Fruit fly (Drosophila melanogaster) whole organism, embryonic: ENCODE results near the gene peg.

Source experiments
- Antp ChIP-seq: fragments of 200-800 bp; sonication (Bioruptor generic); optimal IDR thresholded peaks from 3 replicates; lab custom pipeline; 2016; ENCODE audit warnings: missing biosample characterization, missing genetic modification characterization
- CG10147 ChIP-seq: fragments of 200-800 bp; sonication (Bioruptor generic); optimal IDR thresholded peaks from 2 replicates; lab custom pipeline; 2019; ENCODE audit warnings: missing biosample characterization, mild to moderate bottlenecking, missing genetic modification characterization, moderate library complexity
- CG10274 ChIP-seq: fragments of 200-800 bp; sonication (Bioruptor generic); optimal IDR thresholded peaks from 3 replicates; lab custom pipeline; 2017; ENCODE audit warnings: missing biosample characterization, mild to moderate bottlenecking, missing genetic modification characterization
- CG10565 ChIP-seq: fragments of 200-800 bp; sonication (Bioruptor generic); optimal IDR thresholded peaks from 3 replicates; lab custom pipeline; 2016; ENCODE audit warnings: missing biosample characterization, mild to moderate bottlenecking, missing genetic modification characterization
- CG11085 ChIP-seq: fragments of 200-800 bp; sonication (Bioruptor generic); IDR thresholded peaks from 2 replicates; pipeline ENCODE4 v1.3.6; 2022; ENCODE audit warnings: missing biosample characterization, missing genetic modification characterization
- CG11723 ChIP-seq: fragments of 200-800 bp; sonication (Bioruptor generic); optimal IDR thresholded peaks from 2 replicates; lab custom pipeline; 2017; ENCODE audit warnings: missing biosample characterization, mild to moderate bottlenecking, missing genetic modification characterization
- CG12155 ChIP-seq: fragments of 200-800 bp; sonication (Bioruptor generic); optimal IDR thresholded peaks from 3 replicates; lab custom pipeline; 2016; ENCODE audit warnings: missing biosample characterization, missing genetic modification characterization
- CG14014 ChIP-seq: fragments of 200-800 bp; sonication (Bioruptor generic); IDR thresholded peaks from 2 replicates; pipeline ENCODE4 v1.3.6; 2022; ENCODE audit warnings: missing biosample characterization, missing genetic modification characterization
- CG14050 ChIP-seq: fragments of 200-800 bp; sonication (Bioruptor generic); IDR thresholded peaks from 3 replicates; pipeline ENCODE4 v1.3.6; 2022; ENCODE audit warnings: missing biosample characterization, missing genetic modification characterization
- CG14441 ChIP-seq: fragments of 200-800 bp; sonication (Bioruptor generic); IDR thresholded peaks from 2 replicates; pipeline ENCODE4 v1.3.6; 2022; ENCODE audit warnings: missing biosample characterization, missing genetic modification characterization
- CG1603 ChIP-seq: fragments of 200-800 bp; sonication (Bioruptor generic); optimal IDR thresholded peaks from 2 replicates; lab custom pipeline; 2019; ENCODE audit warnings: missing biosample characterization, mild to moderate bottlenecking, missing genetic modification characterization, moderate library complexity
- CG16815 ChIP-seq: fragments of 200-800 bp; sonication (Bioruptor generic); optimal IDR thresholded peaks from 3 replicates; lab custom pipeline; 2017; ENCODE audit warnings: missing biosample characterization, mild to moderate bottlenecking, missing genetic modification characterization
- CG17361 ChIP-seq: fragments of 200-800 bp; sonication (Bioruptor generic); IDR thresholded peaks from 3 replicates; pipeline ENCODE4 v1.3.6; 2022; ENCODE audit warnings: missing biosample characterization, missing genetic modification characterization
- CG18011 ChIP-seq: fragments of 200-800 bp; sonication (Bioruptor generic); optimal IDR thresholded peaks from 2 replicates; lab custom pipeline; 2017; ENCODE audit warnings: missing biosample characterization, missing genetic modification characterization, mild to moderate bottlenecking, moderate library complexity, missing genotype
- CG18599 ChIP-seq: fragments of 200-800 bp; sonication (Bioruptor generic); optimal IDR thresholded peaks from 3 replicates; lab custom pipeline; 2017; ENCODE audit warnings: missing biosample characterization, missing genetic modification characterization, mild to moderate bottlenecking, moderate library complexity, missing genetic modification reagents
- CG2678 ChIP-seq: fragments of 200-800 bp; sonication (Bioruptor generic); optimal IDR thresholded peaks from 3 replicates; lab custom pipeline; 2019; ENCODE audit warnings: missing biosample characterization, mild to moderate bottlenecking, missing genetic modification characterization, moderate library complexity
- CG4282 ChIP-seq: fragments of 200-800 bp; sonication (Bioruptor generic); optimal IDR thresholded peaks from 2 replicates; lab custom pipeline; 2016; ENCODE audit warnings: missing biosample characterization, missing genetic modification characterization
- CG6254 ChIP-seq: fragments of 200-800 bp; sonication (Bioruptor generic); optimal IDR thresholded peaks from 3 replicates; lab custom pipeline; 2017; ENCODE audit warnings: mild to moderate bottlenecking, missing biosample characterization, missing genetic modification reagents, missing genetic modification characterization
- CG6765 ChIP-seq: fragments of 200-800 bp; sonication (Bioruptor generic); optimal IDR thresholded peaks from 3 replicates; lab custom pipeline; 2017; ENCODE audit warnings: missing biosample characterization, mild to moderate bottlenecking, missing genetic modification characterization
- CG9876 ChIP-seq: fragments of 200-800 bp; sonication (Bioruptor generic); optimal IDR thresholded peaks from 2 replicates; lab custom pipeline; 2016; ENCODE audit warnings: missing biosample characterization, missing genetic modification characterization
- CHES-1-like ChIP-seq: fragments of 200-800 bp; sonication (Bioruptor generic); optimal IDR thresholded peaks from 2 replicates; lab custom pipeline; 2016; ENCODE audit warnings: missing biosample characterization, missing genetic modification characterization
- CoRest ChIP-seq: fragments of 200-800 bp; sonication (Bioruptor generic); optimal IDR thresholded peaks from 3 replicates; lab custom pipeline; 2018; ENCODE audit warnings: missing biosample characterization, mild to moderate bottlenecking, missing genetic modification characterization, moderate library complexity
- Dfd ChIP-seq, 2 experiments: fragments of >200 bp; optimal IDR thresholded peaks; 2 replicates each; lab custom pipeline; 2017; ENCODE audit warnings: missing biosample characterization in 2 of 2, missing genetic modification characterization in 2 of 2
- HLH4C ChIP-seq: fragments of 200-800 bp; sonication (Bioruptor generic); IDR thresholded peaks from 3 replicates; pipeline ENCODE4 v1.3.6; 2022; ENCODE audit warnings: missing biosample characterization, missing genetic modification characterization; ENCODE audit not compliant: partially characterized antibody
- Hand ChIP-seq: fragments of 200-800 bp; sonication (Bioruptor generic); optimal IDR thresholded peaks from 2 replicates; lab custom pipeline; 2017; ENCODE audit warnings: mild to moderate bottlenecking, missing biosample characterization, missing genetic modification reagents, missing genetic modification characterization
- Kr ChIP-seq: fragments of 200-800 bp; sonication (Bioruptor generic); optimal IDR thresholded peaks from 2 replicates; lab custom pipeline; 2017; ENCODE audit warnings: missing biosample characterization, mild to moderate bottlenecking, missing genetic modification characterization
- Nf-YC ChIP-seq: fragments of 200-800 bp; optimal IDR thresholded peaks from 3 replicates; lab custom pipeline; 2019; ENCODE audit warnings: missing biosample characterization, mild to moderate bottlenecking, missing genetic modification characterization, moderate library complexity
- Oaz ChIP-seq: fragments of 200-800 bp; sonication (Bioruptor generic); IDR thresholded peaks from 2 replicates; pipeline ENCODE4 v1.3.6; 2022; ENCODE audit warnings: missing biosample characterization, missing genetic modification characterization
- Vsx1 ChIP-seq: fragments of 200-800 bp; sonication (Bioruptor generic); optimal IDR thresholded peaks from 2 replicates; lab custom pipeline; 2017; ENCODE audit warnings: missing biosample characterization, mild to moderate bottlenecking, missing genetic modification characterization, missing genetic modification reagents
- al ChIP-seq: fragments of 200-800 bp; sonication (Bioruptor generic); IDR thresholded peaks from 2 replicates; pipeline ENCODE4 v1.3.6; 2022; ENCODE audit warnings: missing biosample characterization, missing genetic modification characterization
- chinmo ChIP-seq: fragments of 200-800 bp; sonication (Bioruptor generic); IDR thresholded peaks from 4 replicates; pipeline ENCODE4 v1.3.6; 2022; ENCODE audit warnings: missing biosample characterization, missing genetic modification characterization; ENCODE audit not compliant: partially characterized antibody
- dm ChIP-seq: fragments of 200-800 bp; sonication (Bioruptor generic); optimal IDR thresholded peaks from 3 replicates; lab custom pipeline; 2016; ENCODE audit warnings: missing biosample characterization, missing genetic modification characterization
- dmrt99B ChIP-seq: fragments of 200-800 bp; sonication (Bioruptor generic); optimal IDR thresholded peaks from 2 replicates; lab custom pipeline; 2018; ENCODE audit warnings: missing biosample characterization, mild to moderate bottlenecking, missing genetic modification characterization, moderate library complexity
- eve ChIP-seq, 2 experiments: fragments of >200 bp; optimal IDR thresholded peaks; 2 replicates each; lab custom pipeline; 2017; ENCODE audit warnings: missing biosample characterization in 2 of 2, missing genetic modification characterization in 2 of 2
- fru ChIP-seq: fragments of >200 bp; optimal IDR thresholded peaks from 2 replicates; lab custom pipeline; 2017
- gcm2 ChIP-seq: fragments of 200-800 bp; sonication (Bioruptor generic); optimal IDR thresholded peaks from 2 replicates; lab custom pipeline; 2016; ENCODE audit warnings: missing biosample characterization, missing genetic modification characterization
- hkb ChIP-seq, 2 experiments: fragments of 200-800 bp in 1 of 2; fragments of >200 bp in 1 of 2; sonication (Bioruptor generic) in 1 of 2; IDR thresholded peaks in 1 of 2; optimal IDR thresholded peaks in 1 of 2; 2 replicates each; pipeline versions ENCODE4 v1.3.6 to Lab custom; 2017 to 2022; ENCODE audit warnings: missing biosample characterization in 1 of 2, missing genetic modification characterization in 1 of 2
- ken ChIP-seq: fragments of 200-800 bp; sonication (Bioruptor generic); IDR thresholded peaks from 3 replicates; pipeline ENCODE4 v1.3.6; 2022; ENCODE audit warnings: missing biosample characterization, missing genetic modification characterization
- mirr ChIP-seq: fragments of 200-800 bp; sonication (Bioruptor generic); optimal IDR thresholded peaks from 3 replicates; lab custom pipeline; 2018; ENCODE audit warnings: missing biosample characterization, mild to moderate bottlenecking, missing genetic modification characterization
- nerfin-1 ChIP-seq: fragments of 200-800 bp; sonication (Bioruptor generic); optimal IDR thresholded peaks from 3 replicates; lab custom pipeline; 2019; ENCODE audit warnings: missing biosample characterization, mild to moderate bottlenecking, missing genetic modification characterization, moderate library complexity
- nerfin-2 ChIP-seq: fragments of 200-800 bp; sonication (Bioruptor generic); IDR thresholded peaks from 2 replicates; pipeline ENCODE4 v1.3.6; 2022; ENCODE audit warnings: missing biosample characterization, missing genetic modification characterization; ENCODE audit not compliant: partially characterized antibody
- nmo ChIP-seq: fragments of 200-800 bp; sonication (Bioruptor generic); optimal IDR thresholded peaks from 2 replicates; lab custom pipeline; 2018; ENCODE audit warnings: missing biosample characterization, mild to moderate bottlenecking, missing genetic modification characterization, moderate library complexity
- repo ChIP-seq: fragments of 200-800 bp; sonication (Bioruptor generic); optimal IDR thresholded peaks from 2 replicates; lab custom pipeline; 2016; ENCODE audit warnings: missing biosample characterization, missing genetic modification characterization
- run ChIP-seq: fragments of 200-800 bp; sonication (Bioruptor generic); optimal IDR thresholded peaks from 3 replicates; lab custom pipeline; 2018; ENCODE audit warnings: missing biosample characterization, mild to moderate bottlenecking, missing genetic modification characterization
- sens ChIP-seq: fragments of 200-800 bp; sonication (Bioruptor generic); peaks from one replicate; lab custom pipeline; 2016; ENCODE audit warnings: missing biosample characterization, missing genetic modification characterization
- shn ChIP-seq: fragments of 200-800 bp; sonication (Bioruptor generic); optimal IDR thresholded peaks from 3 replicates; lab custom pipeline; 2016; ENCODE audit warnings: missing biosample characterization, missing genetic modification characterization
- tio ChIP-seq: fragments of 200-800 bp; sonication (Bioruptor generic); optimal IDR thresholded peaks from 2 replicates; lab custom pipeline; 2017; ENCODE audit warnings: missing biosample characterization, missing genetic modification characterization, inconsistent platforms
- trh ChIP-seq: fragments of 200-800 bp; sonication (Bioruptor generic); optimal IDR thresholded peaks from 2 replicates; lab custom pipeline; 2016; ENCODE audit warnings: missing biosample characterization, missing genetic modification characterization
- tup ChIP-seq: fragments of 200-800 bp; sonication (Bioruptor generic); optimal IDR thresholded peaks from 2 replicates; lab custom pipeline; 2016; ENCODE audit warnings: missing biosample characterization, mild to moderate bottlenecking, missing genetic modification characterization, moderate library complexity
- zfh1 ChIP-seq: fragments of 200-800 bp; sonication (Bioruptor generic); IDR thresholded peaks from 3 replicates; pipeline ENCODE4 v1.3.6; 2022; ENCODE audit warnings: missing biosample characterization, missing genetic modification characterization

Gene peg

dm6 chr3R:20989657-20990056, 34.3 kb downstream of the peg start (continued):
- TF ChIP-seq dmrt99B (tag; lab: Kevin White, UChicago) (peak; percentile 78), HLH4C (GFP tag; lab: Robert Waterston, UW) (no peak), tup (GFP tag; lab: Kevin White, UChicago) (no peak), CG4282 (GFP tag; lab: Kevin White, UChicago) (no peak), Hand (no peak), CG18011 (GFP tag; lab: Kevin White, UChicago) (no peak), CG11085 (GFP tag; lab: Robert Waterston, UW) (peak; percentile 26; the same call in 1 of the 2 replicates), CG11723 (peak; percentile 9), CG6765 (GFP tag; lab: Kevin White, UChicago) (peak; percentile 51), sens (GFP tag; lab: Kevin White, UChicago) (peak; percentile 85), Vsx1 (GFP tag; lab: Kevin White, UChicago) (peak; percentile 49), fru (lab: Kevin White, UChicago) (no peak), CG14014 (GFP tag; lab: Robert Waterston, UW) (peak; percentile 40; the same call in 1 of the 2 replicates), CG17361 (GFP tag; lab: Robert Waterston, UW) (peak; percentile 79), CG9876 (GFP tag; lab: Kevin White, UChicago) (peak; percentile 31), ken (no peak), Nf-YC (tag; lab: Kevin White, UChicago) (peak; percentile 53), zfh1 (GFP tag; lab: Robert Waterston, UW) (0 out of 3 replicates have a peak, but pooled peaks have one; percentile 27), hkb (optimal IDR thresholded peaks at IDR 0.05; lab: Kevin White, UChicago) (no peak), hkb (GFP tag; IDR thresholded peaks at IDR 0.05; lab: Robert Waterston, UW) (peak; percentile 46; the same call in 1 of the 2 replicates), Kr (no peak), Dfd (GFP tag; optimal IDR thresholded peaks at IDR 0.05; lab: Kevin White, UChicago) (no peak), mirr (GFP tag; lab: Kevin White, UChicago) (no peak), CG2678 (tag; lab: Kevin White, UChicago) (peak; percentile 71), gcm2 (GFP tag; lab: Kevin White, UChicago) (no peak), CG10565 (GFP tag; lab: Kevin White, UChicago) (no peak), CG1603 (tag; lab: Kevin White, UChicago) (no peak), CG12155 (GFP tag; lab: Kevin White, UChicago) (peak; percentile 37), repo (GFP tag; lab: Kevin White, UChicago) (peak; percentile 13), CG18599 (GFP tag; lab: Kevin White, UChicago) (peak; percentile 69), CoRest (tag; lab: Kevin White, UChicago) (peak; percentile 73), nmo (peak; percentile 64), CG14050 (GFP tag; lab: Robert Waterston, UW) (peak; percentile 45; the same call in 1 of the 3 replicates), nerfin-1 (tag; lab: Kevin White, UChicago) (peak; percentile 19), Antp (GFP tag; lab: Kevin White, UChicago) (peak; percentile 60), Oaz (GFP tag; lab: Robert Waterston, UW) (no peak), shn (GFP tag; lab: Kevin White, UChicago) (peak; percentile 42), eve (GFP tag; optimal IDR thresholded peaks at IDR 0.05; lab: Kevin White, UChicago) (no peak), CG10147 (GFP tag; lab: Kevin White, UChicago) (peak; percentile 8), dm (GFP tag; lab: Kevin White, UChicago) (peak; percentile 3), chinmo (GFP tag; lab: Robert Waterston, UW) (no peak), CG16815 (peak; percentile 6), CG6254 (GFP tag; lab: Kevin White, UChicago) (peak; percentile 3), tio (GFP tag; lab: Kevin White, UChicago) (peak; percentile 45), CHES-1-like (no peak), CG14441 (peak; percentile 51), CG10274 (GFP tag; lab: Kevin White, UChicago) (peak; percentile 44), trh (GFP tag; lab: Kevin White, UChicago) (peak; percentile 14), al (peak; percentile 44; the same call in 1 of the 2 replicates), run (tag; lab: Kevin White, UChicago) (no peak), nerfin-2 (GFP tag; lab: Robert Waterston, UW) (no peak)
